Fruit fly (Drosophila melanogaster): Measurements from ENCODE around the gene Nufip.

Gene Nufip

dm6 chr3L:18757079-18757815 is 9.1 kb upstream of the Nufip start (continued):
- TF ChIP-seq Adf1 (GFP tag; IDR thresholded peaks at IDR 0.05) (peak; percentile 75), CG5953 (GFP tag; IDR thresholded peaks at IDR 0.05) (0 out of 2 replicates have a peak, but pooled peaks have one; percentile 37), abd-A (tag; optimal IDR thresholded peaks at IDR 0.05) (peak; percentile 77), Nf-YC (tag; optimal IDR thresholded peaks at IDR 0.05) (no peak), CG1832 (GFP tag; optimal IDR thresholded peaks at IDR 0.05) (no peak), CG11695 (GFP tag; IDR thresholded peaks at IDR 0.05) (0 out of 3 replicates have a peak, but pooled peaks have one; percentile 15), Hr3 (GFP tag; optimal IDR thresholded peaks at IDR 0.05) (peak; percentile 75), H2.0 (GFP tag; IDR thresholded peaks at IDR 0.05) (no peak), hkb (optimal IDR thresholded peaks at IDR 0.05) (no peak), hkb (GFP tag; IDR thresholded peaks at IDR 0.05) (peak; percentile 43; the same call in 1 of the 2 replicates), dm (GFP tag; optimal IDR thresholded peaks at IDR 0.05) (no peak), sens (GFP tag) (peak; percentile 72), row (GFP tag; IDR thresholded peaks at IDR 0.05) (no peak; the same call in 2 of the 3 replicates), CG12942 (GFP tag; optimal IDR thresholded peaks at IDR 0.05) (no peak), Aef1 (GFP tag; IDR thresholded peaks at IDR 0.05) (peak; percentile 70; the same call in 2 of the 3 replicates), stwl (tag; optimal IDR thresholded peaks at IDR 0.05) (no peak), CG11247 (GFP tag; IDR thresholded peaks at IDR 0.05) (no peak), zfh1 (GFP tag; IDR thresholded peaks at IDR 0.05) (no peak), Mrtf (GFP tag; IDR thresholded peaks at IDR 0.05) (no peak), CG34422 (GFP tag; IDR thresholded peaks at IDR 0.05) (peak; percentile 66; the same call in 1 of the 3 replicates), CG6813 (GFP tag; optimal IDR thresholded peaks at IDR 0.05) (no peak), CG8290 (GFP tag; optimal IDR thresholded peaks at IDR 0.05) (no peak), CG8290 (tag; optimal IDR thresholded peaks at IDR 0.05) (peak in 1 of 2 experiments; percentile 10), Eip74EF (GFP tag; optimal IDR thresholded peaks at IDR 0.05) (peak in 1 of 2 experiments; percentile 59), crc (GFP tag; optimal IDR thresholded peaks at IDR 0.05) (no peak), CG12769 (tag; optimal IDR thresholded peaks at IDR 0.05) (peak; percentile 83), CG6854 (GFP tag; optimal IDR thresholded peaks at IDR 0.05) (no peak), seq (GFP tag; IDR thresholded peaks at IDR 0.05) (peak; percentile 8; the same call in 1 of the 2 replicates), CG17328 (GFP tag; IDR thresholded peaks at IDR 0.05) (no peak), Trl (optimal IDR thresholded peaks at IDR 0.05) (peak; percentile 89 to 96), Trl (GFP tag; optimal IDR thresholded peaks at IDR 0.05) (no peak), sob (GFP tag; IDR thresholded peaks at IDR 0.05) (peak; percentile 46; the same call in 1 of the 2 replicates), CG17361 (GFP tag; IDR thresholded peaks at IDR 0.05) (no peak), CG8478 (optimal IDR thresholded peaks at IDR 0.05) (peak; percentile 54), CG10267 (tag; optimal IDR thresholded peaks at IDR 0.05) (no peak), Ravus (GFP tag; IDR thresholded peaks at IDR 0.05) (no peak), scrt (GFP tag; optimal IDR thresholded peaks at IDR 0.05) (peak; percentile 38), Med (GFP tag) (peak; percentile 79), trem (tag; optimal IDR thresholded peaks at IDR 0.05) (peak; percentile 1), eve (GFP tag; optimal IDR thresholded peaks at IDR 0.05) (peak in 1 of 2 experiments; percentile 79), ken (GFP tag; IDR thresholded peaks at IDR 0.05) (0 out of 3 replicates have a peak, but pooled peaks have one; percentile 24), CG2199 (GFP tag; IDR thresholded peaks at IDR 0.05) (0 out of 3 replicates have a peak, but pooled peaks have one; percentile 10), Gsc (GFP tag; IDR thresholded peaks at IDR 0.05) (no peak), CG31388 (GFP tag; optimal IDR thresholded peaks at IDR 0.05) (no peak), pan (optimal IDR thresholded peaks at IDR 0.05) (no peak), pan (GFP tag; optimal IDR thresholded peaks at IDR 0.05 in 1 of 2, IDR thresholded peaks at IDR 0.05 in 1 of 2) (peak in 1 of 2 experiments; percentile 38), E2f1 (GFP tag; IDR thresholded peaks at IDR 0.05) (0 out of 2 replicates have a peak, but pooled peaks have one; percentile 16), Atf6 (GFP tag; IDR thresholded peaks at IDR 0.05) (peak; percentile 27; the same call in 1 of the 2 replicates), eyg (GFP tag; optimal IDR thresholded peaks at IDR 0.05) (no peak), CG33557 (GFP tag; optimal IDR thresholded peaks at IDR 0.05) (no peak), cad (GFP tag; optimal IDR thresholded peaks at IDR 0.05) (no peak), CG12744 (GFP tag; optimal IDR thresholded peaks at IDR 0.05) (no peak)

Measured in whole organism, embryonic.